Fruit fly (Drosophila melanogaster): Measurements from ENCODE around the gene Jon74E.

dm6 chr3L:17540004-17540403, 8.9 kb downstream of the Jon74E start:
- TF ChIP-seq nerfin-2 (GFP tag; IDR thresholded peaks at IDR 0.05; ENCODE audit: partially characterized antibody) (no peak), tna (GFP tag; IDR thresholded peaks at IDR 0.05; ENCODE audit: partially characterized antibody) (no peak), CG11560 (tag; IDR thresholded peaks at IDR 0.05) (no peak), Awh (GFP tag; IDR thresholded peaks at IDR 0.05) (no peak), nerfin-1 (tag; optimal IDR thresholded peaks at IDR 0.05) (no peak), ro (GFP tag; IDR thresholded peaks at IDR 0.05) (no peak), CG8281 (tag; optimal IDR thresholded peaks at IDR 0.05) (no peak), gsb-n (tag; optimal IDR thresholded peaks at IDR 0.05) (no peak), lola (GFP tag; optimal IDR thresholded peaks at IDR 0.05) (no peak), al (GFP tag; IDR thresholded peaks at IDR 0.05) (no peak), luna (GFP tag; optimal IDR thresholded peaks at IDR 0.05) (no peak), CG4404 (GFP tag; IDR thresholded peaks at IDR 0.05) (no peak)
